Fruit fly (Drosophila melanogaster) whole organism, embryonic: ENCODE data around the gene CG12814.

ENCODE experiments used
- Ada2b ChIP-seq: fragments of 200-800 bp; sonication (Bioruptor generic); IDR thresholded peaks from 2 replicates; pipeline ENCODE4 v1.3.6; 2022; ENCODE audit warnings: missing biosample characterization, missing genetic modification characterization
- BtbVII ChIP-seq: fragments of 200-800 bp; sonication (Bioruptor generic); optimal IDR thresholded peaks from 3 replicates; lab custom pipeline; 2017; ENCODE audit warnings: missing biosample characterization, mild to moderate bottlenecking, missing genetic modification characterization
- CG10147 ChIP-seq: fragments of 200-800 bp; sonication (Bioruptor generic); optimal IDR thresholded peaks from 2 replicates; lab custom pipeline; 2019; ENCODE audit warnings: missing biosample characterization, mild to moderate bottlenecking, missing genetic modification characterization, moderate library complexity
- CG12071 ChIP-seq: fragments of 200-800 bp; sonication (Bioruptor generic); optimal IDR thresholded peaks from 3 replicates; lab custom pipeline; 2018; ENCODE audit warnings: missing biosample characterization, mild to moderate bottlenecking, missing genetic modification characterization
- CG13287 ChIP-seq: fragments of 200-800 bp; sonication (Bioruptor generic); IDR thresholded peaks from 2 replicates; pipeline ENCODE4 v1.3.6; 2022; ENCODE audit warnings: missing biosample characterization, missing genetic modification characterization; ENCODE audit not compliant: partially characterized antibody
- CG14860 ChIP-seq: fragments of 200-800 bp; sonication (Bioruptor generic); IDR thresholded peaks from 3 replicates; pipeline ENCODE4 v1.3.6; 2022; ENCODE audit warnings: missing biosample characterization, missing genetic modification characterization; ENCODE audit not compliant: partially characterized antibody
- CG2116 ChIP-seq: fragments of 200-800 bp; sonication (Bioruptor generic); optimal IDR thresholded peaks from 3 replicates; lab custom pipeline; 2018; ENCODE audit warnings: missing biosample characterization, mild to moderate bottlenecking, missing genetic modification characterization
- CG2712 ChIP-seq: fragments of 200-800 bp; optimal IDR thresholded peaks from 3 replicates; lab custom pipeline; 2019; ENCODE audit warnings: missing biosample characterization, mild to moderate bottlenecking, missing genetic modification characterization, moderate library complexity
- CG32772 ChIP-seq: fragments of 200-800 bp; sonication (Bioruptor generic); IDR thresholded peaks from 2 replicates; pipeline ENCODE4 v1.3.6; 2022; ENCODE audit warnings: missing biosample characterization, missing genetic modification characterization
- CG3838 ChIP-seq: fragments of 200-800 bp; sonication (Bioruptor generic); optimal IDR thresholded peaks from 3 replicates; lab custom pipeline; 2016; ENCODE audit warnings: missing biosample characterization, missing genetic modification characterization
- CG43689 ChIP-seq: fragments of 200-800 bp; sonication (Bioruptor generic); IDR thresholded peaks from 2 replicates; pipeline ENCODE4 v1.3.6; 2022; ENCODE audit warnings: missing biosample characterization, missing genetic modification characterization
- CG4617 ChIP-seq: fragments of 200-800 bp; sonication (Bioruptor generic); optimal IDR thresholded peaks from 3 replicates; lab custom pipeline; 2016; ENCODE audit warnings: missing biosample characterization, missing genetic modification characterization, borderline replicate concordance
- CG6765 ChIP-seq: fragments of 200-800 bp; sonication (Bioruptor generic); optimal IDR thresholded peaks from 3 replicates; lab custom pipeline; 2017; ENCODE audit warnings: missing biosample characterization, mild to moderate bottlenecking, missing genetic modification characterization
- CG8281 ChIP-seq: fragments of 200-800 bp; sonication (Bioruptor generic); optimal IDR thresholded peaks from 2 replicates; lab custom pipeline; 2018; ENCODE audit warnings: missing biosample characterization, mild to moderate bottlenecking, missing genetic modification characterization, moderate library complexity
- CG9817 ChIP-seq: fragments of 200-800 bp; sonication (Bioruptor generic); optimal IDR thresholded peaks from 2 replicates; lab custom pipeline; 2018; ENCODE audit warnings: missing biosample characterization, mild to moderate bottlenecking, missing genetic modification characterization, moderate library complexity
- D ChIP-seq, 2 experiments: fragments of 200-800 bp in 1 of 2; fragments of >200 bp in 1 of 2; sonication (Bioruptor generic) in 1 of 2; optimal IDR thresholded peaks; 2 replicates in 1 of 2; 3 replicates in 1 of 2; lab custom pipeline; 2017; ENCODE audit warnings: mild to moderate bottlenecking in 1 of 2, missing biosample characterization in 1 of 2, missing genetic modification characterization in 1 of 2, missing genetic modification reagents in 1 of 2
- Elba2 ChIP-seq: fragments of 200-800 bp; sonication (Bioruptor generic); optimal IDR thresholded peaks from 3 replicates; lab custom pipeline; 2016; ENCODE audit warnings: missing biosample characterization, missing genetic modification characterization
- HLH4C ChIP-seq: fragments of 200-800 bp; sonication (Bioruptor generic); IDR thresholded peaks from 3 replicates; pipeline ENCODE4 v1.3.6; 2022; ENCODE audit warnings: missing biosample characterization, missing genetic modification characterization; ENCODE audit not compliant: partially characterized antibody
- HLH54F ChIP-seq: fragments of 200-800 bp; sonication (Bioruptor generic); optimal IDR thresholded peaks from 3 replicates; lab custom pipeline; 2016; ENCODE audit warnings: missing biosample characterization, missing genetic modification characterization
- Hsf ChIP-seq: fragments of 200-800 bp; sonication (Bioruptor generic); optimal IDR thresholded peaks from 3 replicates; lab custom pipeline; 2016; ENCODE audit warnings: missing biosample characterization, missing genetic modification characterization
- Jarid2 ChIP-seq: fragments of 200-800 bp; sonication (Bioruptor generic); optimal IDR thresholded peaks from 3 replicates; lab custom pipeline; 2017; ENCODE audit warnings: mild to moderate bottlenecking, missing biosample characterization, missing genetic modification reagents, missing genetic modification characterization
- Lpt ChIP-seq: fragments of >200 bp; optimal IDR thresholded peaks from 2 replicates; lab custom pipeline; 2018; ENCODE audit warnings: missing biosample characterization, missing genetic modification characterization
- NK7.1 ChIP-seq: fragments of 200-800 bp; sonication (Bioruptor generic); optimal IDR thresholded peaks from 3 replicates; lab custom pipeline; 2016; ENCODE audit warnings: missing biosample characterization, missing genetic modification characterization
- Nf-YC ChIP-seq: fragments of 200-800 bp; optimal IDR thresholded peaks from 3 replicates; lab custom pipeline; 2019; ENCODE audit warnings: missing biosample characterization, mild to moderate bottlenecking, missing genetic modification characterization, moderate library complexity
- Pdp1 ChIP-seq, 2 experiments: fragments of 200-800 bp; sonication (Bioruptor generic); optimal IDR thresholded peaks; 3 replicates each; lab custom pipeline; 2016; ENCODE audit warnings: missing biosample characterization in 2 of 2, missing genetic modification characterization in 2 of 2, mild to moderate bottlenecking in 1 of 2, moderate library complexity in 1 of 2
- Scr ChIP-seq: fragments of 200-800 bp; sonication (Bioruptor generic); IDR thresholded peaks from 2 replicates; pipeline ENCODE4 v1.3.6; 2022; ENCODE audit warnings: missing biosample characterization, missing genetic modification characterization; ENCODE audit not compliant: partially characterized antibody
- Vsx1 ChIP-seq: fragments of 200-800 bp; sonication (Bioruptor generic); optimal IDR thresholded peaks from 2 replicates; lab custom pipeline; 2017; ENCODE audit warnings: missing biosample characterization, mild to moderate bottlenecking, missing genetic modification characterization, missing genetic modification reagents
- ac ChIP-seq: fragments of 200-800 bp; sonication (Bioruptor generic); optimal IDR thresholded peaks from 3 replicates; lab custom pipeline; 2017; ENCODE audit warnings: missing biosample characterization, mild to moderate bottlenecking, missing genetic modification characterization
- ato ChIP-seq: fragments of 200-800 bp; sonication (Bioruptor generic); IDR thresholded peaks from 2 replicates; pipeline ENCODE4 v1.3.6; 2022; ENCODE audit warnings: missing biosample characterization, missing genetic modification characterization; ENCODE audit not compliant: partially characterized antibody
- cas ChIP-seq: fragments of 200-800 bp; sonication (Bioruptor generic); IDR thresholded peaks from 2 replicates; pipeline ENCODE4 v1.3.6; 2022; ENCODE audit warnings: missing biosample characterization, missing genetic modification characterization
- chif ChIP-seq, 2 experiments: fragments of 200-800 bp; sonication (Bioruptor generic); optimal IDR thresholded peaks; 3 replicates each; lab custom pipeline; 2016; ENCODE audit warnings: missing biosample characterization in 2 of 2, missing genetic modification characterization in 2 of 2
- crc ChIP-seq: fragments of 200-800 bp; sonication (Bioruptor generic); optimal IDR thresholded peaks from 2 replicates; lab custom pipeline; 2016; ENCODE audit warnings: missing biosample characterization, missing genetic modification characterization
- croc ChIP-seq: fragments of 200-800 bp; sonication (Bioruptor generic); conservative IDR thresholded peaks from 3 replicates; pipeline ENCODE4 v1.3.6; 2022; ENCODE audit warnings: missing biosample characterization, missing genetic modification characterization
- dmrt11E ChIP-seq: fragments of 200-800 bp; sonication (Bioruptor generic); optimal IDR thresholded peaks from 3 replicates; lab custom pipeline; 2018; ENCODE audit warnings: missing biosample characterization, mild to moderate bottlenecking, missing genetic modification characterization, moderate library complexity
- gro ChIP-seq: fragments of 200-800 bp; sonication (Bioruptor generic); optimal IDR thresholded peaks from 2 replicates; lab custom pipeline; 2016; ENCODE audit warnings: missing biosample characterization, missing genetic modification characterization
- hkb ChIP-seq, 2 experiments: fragments of 200-800 bp in 1 of 2; fragments of >200 bp in 1 of 2; sonication (Bioruptor generic) in 1 of 2; IDR thresholded peaks in 1 of 2; optimal IDR thresholded peaks in 1 of 2; 2 replicates each; pipeline versions ENCODE4 v1.3.6 to Lab custom; 2017 to 2022; ENCODE audit warnings: missing biosample characterization in 1 of 2, missing genetic modification characterization in 1 of 2
- jumu ChIP-seq: fragments of 200-800 bp; sonication (Bioruptor generic); optimal IDR thresholded peaks from 3 replicates; lab custom pipeline; 2016; ENCODE audit warnings: missing biosample characterization, missing genetic modification characterization
- lmd ChIP-seq: fragments of 200-800 bp; sonication (Bioruptor generic); IDR thresholded peaks from 2 replicates; pipeline ENCODE4 v1.3.6; 2022; ENCODE audit warnings: missing biosample characterization, missing genetic modification characterization
- pfk ChIP-seq: fragments of 200-800 bp; sonication (Bioruptor generic); optimal IDR thresholded peaks from 2 replicates; lab custom pipeline; 2018; ENCODE audit warnings: missing biosample characterization, mild to moderate bottlenecking, missing genetic modification characterization, moderate library complexity
- pnt ChIP-seq: fragments of 200-800 bp; sonication (Bioruptor generic); optimal IDR thresholded peaks from 3 replicates; lab custom pipeline; 2016; ENCODE audit warnings: missing biosample characterization, missing genetic modification characterization
- prd ChIP-seq, 3 experiments: fragments of >200 bp in 2 of 3; fragments of 200-800 bp in 1 of 3; sonication (Bioruptor generic) in 1 of 3; optimal IDR thresholded peaks in 2 of 3; IDR thresholded peaks in 1 of 3; 2 replicates in 2 of 3; 3 replicates in 1 of 3; pipeline versions ENCODE4 v1.3.6 to Lab custom; 2017 to 2022; ENCODE audit warnings: missing biosample characterization in 1 of 3, missing genetic modification characterization in 1 of 3
- pros ChIP-seq: fragments of 200-800 bp; sonication (Bioruptor generic); optimal IDR thresholded peaks from 3 replicates; lab custom pipeline; 2019; ENCODE audit warnings: missing biosample characterization, mild to moderate bottlenecking, missing genetic modification characterization, moderate library complexity
- ro ChIP-seq: fragments of 200-800 bp; sonication (Bioruptor generic); IDR thresholded peaks from 2 replicates; pipeline ENCODE4 v1.3.6; 2022; ENCODE audit warnings: missing biosample characterization, missing genetic modification characterization
- schlank ChIP-seq: fragments of 200-800 bp; sonication (Bioruptor generic); optimal IDR thresholded peaks from 2 replicates; lab custom pipeline; 2018; ENCODE audit warnings: missing biosample characterization, mild to moderate bottlenecking, missing genetic modification characterization
- sens ChIP-seq: fragments of 200-800 bp; sonication (Bioruptor generic); peaks from one replicate; lab custom pipeline; 2016; ENCODE audit warnings: missing biosample characterization, missing genetic modification characterization
- tap ChIP-seq: fragments of 200-800 bp; optimal IDR thresholded peaks from 3 replicates; lab custom pipeline; 2019; ENCODE audit warnings: missing biosample characterization, mild to moderate bottlenecking, missing genetic modification characterization, moderate library complexity
- tx ChIP-seq: fragments of 200-800 bp; sonication (Bioruptor generic); optimal IDR thresholded peaks from 2 replicates; lab custom pipeline; 2016; ENCODE audit warnings: missing biosample characterization, missing genetic modification characterization
- wdn ChIP-seq: fragments of 200-800 bp; sonication (Bioruptor generic); IDR thresholded peaks from 2 replicates; pipeline ENCODE4 v1.3.6; 2022; ENCODE audit warnings: missing biosample characterization, missing genetic modification characterization
- wek ChIP-seq: fragments of 200-800 bp; sonication (Bioruptor generic); optimal IDR thresholded peaks from 3 replicates; lab custom pipeline; 2018; ENCODE audit warnings: missing biosample characterization, mild to moderate bottlenecking, missing genetic modification characterization, moderate library complexity

Gene CG12814

DNA sequence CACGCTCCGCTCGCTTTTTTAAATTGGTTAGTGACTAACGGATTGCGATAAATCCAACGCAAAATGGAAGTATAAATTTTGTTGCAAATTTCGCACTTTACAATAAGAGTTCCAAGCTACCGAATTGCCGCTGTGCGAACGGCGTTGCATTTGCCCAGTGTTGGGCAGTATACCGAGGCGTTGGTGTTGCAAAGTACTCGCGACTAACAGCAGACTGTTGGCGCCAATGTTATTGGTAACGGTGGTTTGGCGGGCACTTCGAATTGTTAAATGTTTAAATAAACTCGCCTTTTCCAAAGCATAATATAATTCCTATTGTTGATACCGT lies 55.1 kb downstream of the CG12814 start (continued):
- TF ChIP-seq D (optimal IDR thresholded peaks at IDR 0.05; lab: Kevin White, UChicago) (peak; percentile 38), D (GFP tag; optimal IDR thresholded peaks at IDR 0.05; lab: Kevin White, UChicago) (no peak), CG4617 (GFP tag; lab: Kevin White, UChicago) (peak; percentile 70), Lpt (no peak), croc (GFP tag; lab: Robert Waterston, UW) (no peak), chif (GFP tag; optimal IDR thresholded peaks at IDR 0.05; lab: Kevin White, UChicago) (no peak), gro (GFP tag; lab: Kevin White, UChicago) (peak; percentile 66), pfk (GFP tag; lab: Kevin White, UChicago) (no peak), ac (GFP tag; lab: Kevin White, UChicago) (no peak), Ada2b (GFP tag; lab: Robert Waterston, UW) (no peak), Hsf (peak; percentile 43), Scr (GFP tag; lab: Robert Waterston, UW) (no peak; the same call in 1 of the 2 replicates), prd (optimal IDR thresholded peaks at IDR 0.05; lab: Kevin White, UChicago) (no peak), prd (GFP tag; IDR thresholded peaks at IDR 0.05; lab: Robert Waterston, UW) (no peak), cas (no peak), Vsx1 (GFP tag; lab: Kevin White, UChicago) (no peak), Pdp1 (GFP tag; optimal IDR thresholded peaks at IDR 0.05; lab: Kevin White, UChicago) (peak in 1 of 2 experiments; percentile 42), hkb (optimal IDR thresholded peaks at IDR 0.05; lab: Kevin White, UChicago) (no peak), hkb (GFP tag; IDR thresholded peaks at IDR 0.05; lab: Robert Waterston, UW) (peak; percentile 44; the same call in 1 of the 2 replicates), pnt (GFP tag; lab: Kevin White, UChicago) (no peak), Nf-YC (tag; lab: Kevin White, UChicago) (no peak), CG6765 (GFP tag; lab: Kevin White, UChicago) (peak; percentile 24), BtbVII (GFP tag; lab: Kevin White, UChicago) (no peak), dmrt11E (tag; lab: Kevin White, UChicago) (no peak), wdn (no peak), CG10147 (no peak), tap (tag; lab: Kevin White, UChicago) (no peak), CG43689 (no peak), ro (GFP tag; lab: Robert Waterston, UW) (no peak), schlank (tag; lab: Kevin White, UChicago) (no peak), jumu (GFP tag; lab: Kevin White, UChicago) (peak; percentile 44), tx (GFP tag; lab: Kevin White, UChicago) (peak; percentile 13), CG12071 (GFP tag; lab: Kevin White, UChicago) (peak; percentile 5), crc (GFP tag; lab: Kevin White, UChicago) (peak; percentile 14), pros (no peak), CG2116 (peak; percentile 20), HLH54F (peak; percentile 64), HLH4C (GFP tag; lab: Robert Waterston, UW) (no peak), sens (peak; percentile 77), CG14860 (no peak), CG9817 (tag; lab: Kevin White, UChicago) (peak; percentile 18), wek (GFP tag; lab: Kevin White, UChicago) (no peak), Jarid2 (GFP tag; lab: Kevin White, UChicago) (no peak), Elba2 (GFP tag; lab: Kevin White, UChicago) (peak; percentile 66), CG2712 (tag; lab: Kevin White, UChicago) (no peak), CG8281 (tag; lab: Kevin White, UChicago) (no peak), lmd (GFP tag; lab: Robert Waterston, UW) (no peak), NK7.1 (GFP tag; lab: Kevin White, UChicago) (no peak), ato (GFP tag; lab: Robert Waterston, UW) (no peak), CG13287 (GFP tag; lab: Robert Waterston, UW) (peak; percentile 61), CG3838 (no peak), CG32772 (GFP tag; lab: Robert Waterston, UW) (no peak)
